Worm (Caenorhabditis elegans) whole organism, young adult: ENCODE data around the gene C44C10.12.

ENCODE experiments used
- B0019.2 ChIP-seq: fragments of 200-800 bp; sonication (Bioruptor generic); conservative IDR thresholded peaks from 2 replicates; pipeline ENCODE4 v1.3.6; 2022; ENCODE audit warnings: missing genetic modification reagents, missing genetic modification characterization, missing compliant biosample characterization
- B0035.1 ChIP-seq: sonication (generic microtip); optimal IDR thresholded peaks from 2 replicates; lab custom pipeline; 2016; ENCODE audit warnings: missing genetic modification characterization, mild to moderate bottlenecking, missing compliant biosample characterization, missing genotype, missing genetic modification reagents
- B0261.1 ChIP-seq: sonication (generic microtip); optimal IDR thresholded peaks from 2 replicates; lab custom pipeline; 2016; ENCODE audit warnings: mild to moderate bottlenecking, missing genetic modification characterization, moderate library complexity, missing compliant biosample characterization
- B0336.3 ChIP-seq: fragments of 200-800 bp; sonication (Bioruptor generic); IDR thresholded peaks from 2 replicates; pipeline ENCODE4 v1.3.6; 2022; ENCODE audit warnings: missing genetic modification characterization, missing compliant biosample characterization
- C17E4.6 ChIP-seq: fragments of 200-800 bp; sonication (Bioruptor generic); IDR thresholded peaks from 2 replicates; pipeline ENCODE4 v1.3.6; 2022; ENCODE audit warnings: missing genetic modification reagents, missing genetic modification characterization, missing compliant biosample characterization
- F33H1.4 ChIP-seq: fragments of 200-800 bp; sonication (Bioruptor generic); IDR thresholded peaks from 2 replicates; pipeline ENCODE4 v1.3.6; 2022; ENCODE audit warnings: missing genetic modification reagents, missing genetic modification characterization, missing compliant biosample characterization
- F37B4.10 ChIP-seq: fragments of 200-800 bp; sonication (Bioruptor generic); IDR thresholded peaks from 2 replicates; pipeline ENCODE4 v1.3.6; 2022; ENCODE audit warnings: missing genetic modification characterization, missing compliant biosample characterization
- Y56A3A.18 ChIP-seq: fragments of 200-800 bp; sonication (Bioruptor generic); IDR thresholded peaks from 2 replicates; pipeline ENCODE4 v1.3.6; 2022; ENCODE audit warnings: missing genetic modification reagents, missing genetic modification characterization, missing compliant biosample characterization
- Y67H2A.10 ChIP-seq: fragments of 200-800 bp; sonication (Bioruptor generic); conservative IDR thresholded peaks from 2 replicates; pipeline ENCODE4 v1.3.6; 2022; ENCODE audit warnings: missing genetic modification reagents, missing genetic modification characterization, missing compliant biosample characterization
- Y95B8A.8 ChIP-seq: fragments of 200-800 bp; sonication (Bioruptor generic); IDR thresholded peaks from 2 replicates; pipeline ENCODE4 v1.3.6; 2022; ENCODE audit warnings: missing genetic modification reagents, missing genetic modification characterization, missing compliant biosample characterization
- ZK185.1 ChIP-seq: sonication (generic microtip); optimal IDR thresholded peaks from 2 replicates; lab custom pipeline; 2016; ENCODE audit warnings: mild to moderate bottlenecking, missing genetic modification characterization, missing compliant biosample characterization; ENCODE audit not compliant: poor library complexity, severe bottlenecking
- atf-7 ChIP-seq: sonication (generic microtip); optimal IDR thresholded peaks from 2 replicates; lab custom pipeline; 2017; ENCODE audit warnings: mild to moderate bottlenecking, missing genetic modification characterization, missing compliant biosample characterization
- cebp-1 ChIP-seq, 2 experiments: fragments of 200-800 bp in 1 of 2; sonication (Bioruptor generic) in 1 of 2; sonication (generic microtip) in 1 of 2; IDR thresholded peaks in 1 of 2; optimal IDR thresholded peaks in 1 of 2; 2 replicates each; pipeline versions ENCODE4 v1.3.6 to Lab custom; 2017 to 2022; ENCODE audit warnings: missing compliant biosample characterization in 2 of 2, missing genetic modification characterization in 2 of 2, mild to moderate bottlenecking in 1 of 2, missing genetic modification reagents in 1 of 2, moderate library complexity in 1 of 2
- ceh-100 ChIP-seq: fragments of 200-800 bp; sonication (Bioruptor generic); IDR thresholded peaks from 2 replicates; pipeline ENCODE4 v1.3.6; 2022; ENCODE audit warnings: missing genetic modification reagents, missing genetic modification characterization, missing compliant biosample characterization
- ceh-40 ChIP-seq: fragments of 200-800 bp; sonication (Bioruptor generic); IDR thresholded peaks from 2 replicates; pipeline ENCODE4 v1.3.6; 2022; ENCODE audit warnings: missing genetic modification characterization, missing compliant biosample characterization
- ceh-79 ChIP-seq: sonication (generic microtip); optimal IDR thresholded peaks from 2 replicates; lab custom pipeline; 2017; ENCODE audit warnings: mild to moderate bottlenecking, missing genetic modification characterization, missing compliant biosample characterization
- dox-1 ChIP-seq: fragments of 200-800 bp; sonication (Bioruptor generic); IDR thresholded peaks from 2 replicates; pipeline ENCODE4 v1.3.6; 2022; ENCODE audit warnings: missing genetic modification reagents, missing genetic modification characterization, missing compliant biosample characterization
- dpff-1 ChIP-seq: sonication (generic microtip); optimal IDR thresholded peaks from 2 replicates; lab custom pipeline; 2017; ENCODE audit warnings: mild to moderate bottlenecking, missing genetic modification characterization, missing compliant biosample characterization
- dpl-1 ChIP-seq: fragments of 150-350 bp; optimal IDR thresholded peaks from 2 replicates; lab custom pipeline; 2014; ENCODE audit warnings: missing biosample characterization, missing genetic modification reagents, missing genetic modification characterization
- ekl-4 ChIP-seq: fragments of 200-800 bp; sonication (Bioruptor generic); IDR thresholded peaks from 2 replicates; pipeline ENCODE4 v1.3.6; 2022; ENCODE audit warnings: missing genetic modification reagents, missing genetic modification characterization, missing compliant biosample characterization
- fkh-3 ChIP-seq: sonication (generic microtip); optimal IDR thresholded peaks from 2 replicates; lab custom pipeline; 2016; ENCODE audit warnings: mild to moderate bottlenecking, missing genetic modification characterization, missing compliant biosample characterization
- gei-17 ChIP-seq: fragments of 200-800 bp; sonication (Bioruptor generic); optimal IDR thresholded peaks from 2 replicates; lab custom pipeline; 2018; ENCODE audit warnings: mild to moderate bottlenecking, missing genetic modification characterization, missing compliant biosample characterization
- him-1 ChIP-seq: sonication (generic microtip); optimal IDR thresholded peaks from 2 replicates; lab custom pipeline; 2016; ENCODE audit warnings: missing genotype, missing genetic modification reagents, missing genetic modification characterization, missing compliant biosample characterization
- hlh-12 ChIP-seq: sonication (generic microtip); optimal IDR thresholded peaks from 2 replicates; lab custom pipeline; 2016; ENCODE audit warnings: missing genetic modification characterization, missing compliant biosample characterization
- lag-1 ChIP-seq: fragments of 200-800 bp; sonication (Bioruptor generic); IDR thresholded peaks from 2 replicates; pipeline ENCODE4 v1.3.6; 2022; ENCODE audit warnings: missing genetic modification reagents, missing genetic modification characterization, missing compliant biosample characterization
- let-607 ChIP-seq, 2 experiments: fragments of 200-800 bp in 1 of 2; sonication (Bioruptor generic) in 1 of 2; sonication (generic microtip) in 1 of 2; optimal IDR thresholded peaks; 2 replicates each; lab custom pipeline; 2016 to 2018; ENCODE audit warnings: mild to moderate bottlenecking in 2 of 2, missing compliant biosample characterization in 2 of 2, missing genetic modification characterization in 2 of 2, moderate library complexity in 2 of 2, missing genotype in 1 of 2
- lin-26 ChIP-seq: fragments of 200-800 bp; sonication (Bioruptor generic); IDR thresholded peaks from 2 replicates; pipeline ENCODE4 v1.3.6; 2022; ENCODE audit warnings: missing genetic modification reagents, missing genetic modification characterization, missing compliant biosample characterization
- lin-40 ChIP-seq: sonication (generic microtip); optimal IDR thresholded peaks from 2 replicates; lab custom pipeline; 2016; ENCODE audit warnings: missing genetic modification characterization, mild to moderate bottlenecking, missing compliant biosample characterization, missing genotype, missing genetic modification reagents
- lin-54 ChIP-seq: fragments of 200-800 bp; sonication (Bioruptor generic); optimal IDR thresholded peaks from 2 replicates; lab custom pipeline; 2018; ENCODE audit warnings: mild to moderate bottlenecking, missing genetic modification characterization, missing compliant biosample characterization
- lsy-27 ChIP-seq: sonication (generic microtip); optimal IDR thresholded peaks from 2 replicates; lab custom pipeline; 2017; ENCODE audit warnings: missing genetic modification characterization, mild to moderate bottlenecking, missing compliant biosample characterization, antibody characterized with exemption, missing genotype, borderline replicate concordance; ENCODE audit not compliant: insufficient read depth
- madf-10 ChIP-seq: sonication (generic microtip); optimal IDR thresholded peaks from 2 replicates; lab custom pipeline; 2016; ENCODE audit warnings: mild to moderate bottlenecking, missing genetic modification characterization, missing compliant biosample characterization
- nfya-1 ChIP-seq: sonication (generic microtip); optimal IDR thresholded peaks from 2 replicates; lab custom pipeline; 2017; ENCODE audit warnings: antibody characterized with exemption, missing compliant biosample characterization, missing genetic modification characterization, borderline replicate concordance; ENCODE audit not compliant: insufficient read depth
- nfya-2 ChIP-seq: fragments of 200-800 bp; sonication (Bioruptor generic); IDR thresholded peaks from 2 replicates; pipeline ENCODE4 v1.3.6; 2022; ENCODE audit warnings: missing genetic modification reagents, missing genetic modification characterization, missing compliant biosample characterization
- nfyb-1 ChIP-seq: fragments of 200-800 bp; sonication (Bioruptor generic); IDR thresholded peaks from 2 replicates; pipeline ENCODE4 v1.3.6; 2022; ENCODE audit warnings: missing genetic modification reagents, missing genetic modification characterization, missing compliant biosample characterization
- nhr-179 ChIP-seq: sonication (generic microtip); optimal IDR thresholded peaks from 2 replicates; lab custom pipeline; 2016; ENCODE audit warnings: mild to moderate bottlenecking, missing genetic modification characterization, missing compliant biosample characterization
- nhr-80 ChIP-seq: sonication (generic microtip); optimal IDR thresholded peaks from 2 replicates; lab custom pipeline; 2016; ENCODE audit warnings: missing genetic modification characterization, missing compliant biosample characterization
- pha-4 ChIP-seq: fragments of 150-350 bp; sonication (generic microtip); optimal IDR thresholded peaks from 2 replicates; lab custom pipeline; 2014; ENCODE audit warnings: missing biosample characterization, missing genetic modification reagents, missing genetic modification characterization
- rpc-1 ChIP-seq, 2 experiments: fragments of 150-350 bp in 1 of 2; sonication (generic microtip) in 1 of 2; optimal IDR thresholded peaks; 2 replicates each; lab custom pipeline; 2014 to 2018; ENCODE audit warnings: missing biosample characterization in 1 of 2, missing genetic modification characterization in 1 of 2, missing genetic modification reagents in 1 of 2, missing genotype in 1 of 2
- sdz-38 ChIP-seq: sonication (generic microtip); optimal IDR thresholded peaks from 2 replicates; lab custom pipeline; 2016; ENCODE audit warnings: missing genotype, missing genetic modification characterization, missing compliant biosample characterization
- sea-2 ChIP-seq: fragments of 200-800 bp; sonication (Bioruptor generic); IDR thresholded peaks from 2 replicates; pipeline ENCODE4 v1.3.6; 2022; ENCODE audit warnings: missing genetic modification characterization, missing compliant biosample characterization
- somi-1 ChIP-seq: fragments of 200-800 bp; sonication (Bioruptor generic); optimal IDR thresholded peaks from 2 replicates; lab custom pipeline; 2018; ENCODE audit warnings: mild to moderate bottlenecking, missing genetic modification characterization, missing compliant biosample characterization
- tlf-1 ChIP-seq: fragments of 200-800 bp; sonication (Bioruptor generic); optimal IDR thresholded peaks from 2 replicates; lab custom pipeline; 2018; ENCODE audit warnings: mild to moderate bottlenecking, missing genetic modification characterization, missing compliant biosample characterization
- zim-3 ChIP-seq: sonication (generic microtip); optimal IDR thresholded peaks from 2 replicates; lab custom pipeline; 2017; ENCODE audit warnings: mild to moderate bottlenecking, missing genetic modification characterization, moderate library complexity, missing compliant biosample characterization
- ztf-18 ChIP-seq: sonication (generic microtip); optimal IDR thresholded peaks from 2 replicates; lab custom pipeline; 2016; ENCODE audit warnings: missing genotype, mild to moderate bottlenecking, missing genetic modification characterization, missing compliant biosample characterization
- ztf-26 ChIP-seq: sonication (generic microtip); optimal IDR thresholded peaks from 2 replicates; lab custom pipeline; 2017; ENCODE audit warnings: missing genetic modification characterization, missing compliant biosample characterization
- ztf-28 ChIP-seq: fragments of 200-800 bp; sonication (Bioruptor generic); IDR thresholded peaks from 2 replicates; pipeline ENCODE4 v1.3.6; 2022; ENCODE audit warnings: missing genetic modification reagents, missing genetic modification characterization, missing compliant biosample characterization
- ztf-3 ChIP-seq: fragments of 200-800 bp; sonication (Bioruptor generic); optimal IDR thresholded peaks from 2 replicates; lab custom pipeline; 2018; ENCODE audit warnings: mild to moderate bottlenecking, missing genetic modification characterization, missing compliant biosample characterization

C44C10.12 gene

DNA sequence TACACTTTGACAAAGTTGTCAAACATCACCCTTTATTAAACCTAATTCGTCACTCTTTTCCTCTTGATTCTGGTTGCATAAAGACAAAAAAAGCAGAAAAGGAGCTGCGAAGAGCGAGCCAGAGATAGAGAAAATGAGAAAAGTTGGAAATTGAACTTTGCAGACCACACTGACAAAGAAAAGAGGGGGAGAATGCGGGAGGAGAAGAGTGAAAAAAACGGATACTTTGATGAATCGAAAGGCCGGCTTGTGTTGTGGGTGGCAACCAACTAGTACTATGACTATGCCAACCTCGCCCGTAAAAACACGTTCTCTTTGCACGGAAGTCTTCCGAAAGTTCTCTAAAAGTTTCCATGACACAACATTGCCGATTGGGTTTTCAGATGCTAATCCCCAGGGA is 28.9 kb downstream of the C44C10.12 start:
- no peak for TF ChIP-seq zim-3 (tag; lab: Kevin White, UChicago)
- TF ChIP-seq ZK185.1: no peak
- no peak for TF ChIP-seq Y95B8A.8 (GFP tag; lab: Robert Waterston, UW)
- no peak for TF ChIP-seq sdz-38 (tag; lab: Kevin White, UChicago)
- TF ChIP-seq tlf-1: no peak
- no peak for TF ChIP-seq ceh-40 (GFP tag; lab: Robert Waterston, UW)
- no peak for TF ChIP-seq let-607 (tag; optimal IDR thresholded peaks at IDR 0.05; lab: Kevin White, UChicago)
- no peak for TF ChIP-seq gei-17 (GFP tag; lab: Kevin White, UChicago)
- no peak for TF ChIP-seq nhr-179 (tag; lab: Kevin White, UChicago)
- no peak for TF ChIP-seq fkh-3 (tag; lab: Kevin White, UChicago)
- no peak for TF ChIP-seq ekl-4 (GFP tag; lab: Robert Waterston, UW)
- no peak for TF ChIP-seq ztf-18
- TF ChIP-seq somi-1 (GFP tag; lab: Kevin White, UChicago): no peak
- no peak for TF ChIP-seq rpc-1 (optimal IDR thresholded peaks at IDR 0.05; lab: Kevin White, UChicago)
- no peak for TF ChIP-seq rpc-1 (tag; optimal IDR thresholded peaks at IDR 0.05; lab: Kevin White, UChicago)

- TF ChIP-seq madf-10 (tag; lab: Kevin White, UChicago): no peak
- no peak for TF ChIP-seq zim-3 (tag; lab: Kevin White, UChicago)
- no peak for TF ChIP-seq dpl-1 (GFP tag; lab: Kevin White, UChicago)
- no peak for TF ChIP-seq ceh-79
- no peak for TF ChIP-seq nfyb-1 (GFP tag; lab: Robert Waterston, UW)
- no peak for TF ChIP-seq lag-1 (GFP tag; lab: Robert Waterston, UW)
- TF ChIP-seq Y56A3A.18 (GFP tag; lab: Robert Waterston, UW): no peak
- no peak for TF ChIP-seq dox-1 (GFP tag; lab: Robert Waterston, UW)
- no peak for TF ChIP-seq dpff-1
- no peak for TF ChIP-seq ztf-28 (GFP tag; lab: Robert Waterston, UW)
- no peak for TF ChIP-seq lin-26 (GFP tag; lab: Robert Waterston, UW)
- TF ChIP-seq B0261.1: no peak
- no peak for TF ChIP-seq ztf-26
Measured at ce11 chrX:11726450-11726849, 29.7 kb downstream of the C44C10.12 start.

DNA sequence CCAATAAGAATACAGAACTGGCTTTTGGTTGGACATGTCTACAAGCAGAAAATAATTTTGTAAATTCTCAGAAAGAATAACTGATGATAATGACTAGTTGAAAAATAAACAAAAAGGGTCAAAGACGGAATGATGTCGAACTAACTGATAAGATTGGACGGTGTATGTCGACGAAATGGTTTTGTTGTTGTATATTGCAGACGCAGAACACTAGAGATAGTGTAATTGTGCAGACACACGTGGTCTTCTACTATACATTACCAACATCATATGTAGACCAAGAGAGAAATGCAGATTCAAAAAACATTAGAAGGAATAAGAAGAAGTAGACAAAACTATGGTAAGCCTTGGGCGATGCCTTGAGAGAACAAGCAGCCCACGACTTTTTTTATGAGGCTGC is 31.0 kb downstream of the C44C10.12 start, which contains the start of the genes gst-42 and D1053.2:
TSS of gene gst-42 (minus strand) at position 176 of the 400 bp plus-strand sequence.
TSS of gene D1053.2 (plus strand) at position 391 of the 400 bp plus-strand sequence.
- TF ChIP-seq B0019.2 (GFP tag; lab: Robert Waterston, UW) (no peak), Y67H2A.10 (no peak), F33H1.4 (no peak), cebp-1 (GFP tag; IDR thresholded peaks at IDR 0.05; lab: Robert Waterston, UW) (no peak), cebp-1 (tag; optimal IDR thresholded peaks at IDR 0.05; lab: Kevin White, UChicago) (peak; percentile 10), B0336.3 (0 out of 2 replicates have a peak, but pooled peaks have one; percentile 16), F37B4.10 (GFP tag; lab: Robert Waterston, UW) (no peak), him-1 (no peak), lin-26 (GFP tag; lab: Robert Waterston, UW) (no peak), ztf-3 (GFP tag; lab: Kevin White, UChicago) (no peak), lin-54 (GFP tag; lab: Kevin White, UChicago) (no peak), hlh-12 (no peak), nhr-80 (tag; lab: Kevin White, UChicago) (peak; percentile 92), nfya-1 (tag; lab: Kevin White, UChicago) (no peak), C17E4.6 (GFP tag; lab: Robert Waterston, UW) (no peak), B0035.1 (no peak), pha-4 (tag; lab: Kevin White, UChicago) (peak; percentile 77), ceh-100 (no peak), atf-7 (tag; lab: Kevin White, UChicago) (peak; percentile 49), lsy-27 (tag; lab: Kevin White, UChicago) (no peak), sea-2 (GFP tag; lab: Robert Waterston, UW) (no peak), nfya-2 (GFP tag; lab: Robert Waterston, UW) (no peak), lin-40 (tag; lab: Kevin White, UChicago) (peak; percentile 23)
